Fruit fly (Drosophila melanogaster) Kc167 (cell line): ENCODE results near the gene fliI.

Source experiments
- Myc ChIP-seq: fragments of >200 bp; optimal IDR thresholded peaks from 2 replicates; lab custom pipeline; 2017; ENCODE audit warnings: missing external identifiers
- Sin3A ChIP-seq: fragments of >200 bp; optimal IDR thresholded peaks from 2 replicates; lab custom pipeline; 2018; ENCODE audit warnings: missing external identifiers
- h ChIP-seq: fragments of >200 bp; optimal IDR thresholded peaks from 3 replicates; lab custom pipeline; 2018; ENCODE audit warnings: missing external identifiers
- insv ChIP-seq: fragments of >200 bp; optimal IDR thresholded peaks from 3 replicates; lab custom pipeline; 2018; ENCODE audit warnings: missing external identifiers
- psq ChIP-seq: fragments of >200 bp; optimal IDR thresholded peaks from 2 replicates; lab custom pipeline; 2017; ENCODE audit warnings: missing external identifiers
- ttk ChIP-seq: sonication (Bioruptor generic); optimal IDR thresholded peaks from 2 replicates; lab custom pipeline; 2017; ENCODE audit warnings: missing external identifiers

The fliI gene

DNA sequence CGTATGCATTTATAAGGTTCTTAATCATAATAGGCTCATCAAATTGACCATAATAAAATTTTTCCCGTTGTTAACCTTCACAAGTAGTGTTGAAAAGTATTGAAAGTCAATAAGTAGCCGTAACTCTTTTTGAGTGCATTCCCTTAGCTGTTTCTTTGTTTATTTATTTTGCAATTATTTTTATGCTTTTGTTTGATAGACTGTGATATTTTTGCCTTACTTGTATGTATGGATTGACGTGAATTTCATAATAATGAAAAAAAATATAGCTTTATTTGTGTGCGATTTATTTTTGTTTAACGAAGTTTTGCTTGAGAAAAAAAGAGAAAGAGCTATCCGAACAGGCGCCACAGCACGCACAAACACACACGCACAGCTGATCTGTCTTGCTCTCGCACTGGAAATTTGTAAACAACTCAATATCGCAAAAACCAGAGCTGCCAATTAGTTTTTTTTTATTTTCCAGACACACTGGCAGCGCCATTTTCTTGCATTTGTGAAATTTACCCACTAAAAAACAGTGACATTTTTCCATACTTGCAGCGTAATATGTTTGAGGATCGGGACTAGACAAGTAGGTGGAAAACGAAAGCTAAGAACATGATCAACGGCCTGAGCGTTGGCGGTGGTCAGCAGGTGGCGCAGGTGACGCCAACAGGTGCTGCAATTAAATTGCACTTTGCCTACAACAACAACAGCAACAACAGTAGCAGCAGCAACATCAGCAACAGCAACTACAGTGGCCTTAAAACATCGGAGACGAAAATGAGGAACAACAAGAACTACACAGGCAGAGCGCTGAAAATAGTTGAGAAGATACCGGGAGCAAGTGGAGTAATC, 29.8 kb downstream of the fliI start:
- no peak for TF ChIP-seq Myc (lab: Kevin White, UChicago)
- TF ChIP-seq Sin3A, result no peak
- no peak for TF ChIP-seq h (lab: Kevin White, UChicago)
- no peak for TF ChIP-seq psq
- no peak for TF ChIP-seq ttk (lab: Kevin White, UChicago)
- no peak for TF ChIP-seq insv (lab: Kevin White, UChicago)

DNA sequence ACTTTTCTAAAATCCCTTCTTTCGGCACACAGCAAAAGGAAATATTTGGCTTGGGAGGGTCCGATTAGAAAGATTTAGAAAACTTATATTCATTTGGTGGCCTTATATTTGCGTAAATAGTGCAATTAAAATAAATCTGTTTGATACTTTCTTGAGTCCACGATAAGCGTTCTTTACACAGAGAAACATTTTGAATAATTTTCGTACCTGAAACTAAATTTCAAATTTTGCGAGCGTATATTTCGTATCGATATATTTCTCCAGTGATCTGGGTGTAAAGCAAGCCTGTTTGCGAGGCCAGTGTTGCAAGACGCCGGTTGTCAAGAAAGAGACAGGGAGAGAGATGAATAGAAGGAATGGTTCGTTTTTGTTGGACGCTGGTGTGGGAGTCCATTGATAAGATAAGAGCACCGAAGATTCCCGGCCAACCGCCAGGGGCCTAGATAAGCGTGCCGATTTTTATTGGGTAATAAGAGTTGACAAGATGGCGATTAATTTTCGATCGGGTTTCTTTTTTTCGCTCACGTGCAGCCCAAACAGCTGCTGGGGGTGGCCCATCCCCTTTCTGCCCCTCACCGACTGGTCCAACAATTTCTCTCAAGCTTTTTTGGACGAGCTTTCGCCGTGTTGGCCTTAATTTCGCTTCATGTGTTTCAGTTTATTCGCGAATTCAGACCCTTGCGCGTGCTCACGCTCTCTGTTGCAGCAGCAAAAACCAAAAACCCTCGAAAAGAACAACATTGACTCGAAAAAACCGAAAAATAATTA, 34.3 kb downstream of the fliI start, which contains the start of gene slgA:
Gene slgA, plus strand, starts transcription at position 344 of the 768 bp plus-strand sequence.
- TF ChIP-seq h (lab: Kevin White, UChicago) (no peak), psq (no peak), Myc (lab: Kevin White, UChicago) (no peak), Sin3A (no peak), insv (lab: Kevin White, UChicago) (no peak), ttk (lab: Kevin White, UChicago) (no peak)

DNA sequence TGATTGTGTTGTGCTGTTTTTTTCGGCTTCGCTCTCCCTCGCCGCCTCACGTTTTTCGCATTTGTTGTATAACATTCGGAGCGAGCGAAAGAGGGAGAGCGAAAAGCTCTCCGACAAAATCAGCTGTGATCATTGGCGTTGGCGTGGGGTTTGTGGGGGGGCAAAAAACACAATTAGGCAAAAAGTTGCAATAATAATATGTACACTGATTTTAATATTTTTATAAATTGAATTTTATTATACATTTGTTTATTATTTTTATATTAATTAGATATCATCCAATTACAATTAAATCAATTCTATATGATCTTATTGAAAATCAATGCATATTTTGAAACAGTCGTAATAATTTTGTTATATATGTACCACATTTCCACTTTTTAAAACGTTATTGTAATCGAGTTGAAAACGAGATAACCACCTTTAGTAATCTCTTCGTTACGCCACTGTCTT, 36.1 kb downstream of the fliI start:
- TF ChIP-seq insv (lab: Kevin White, UChicago) (no peak), ttk (lab: Kevin White, UChicago) (no peak), psq (no peak), Myc (lab: Kevin White, UChicago) (no peak), h (lab: Kevin White, UChicago) (no peak), Sin3A (no peak)

DNA sequence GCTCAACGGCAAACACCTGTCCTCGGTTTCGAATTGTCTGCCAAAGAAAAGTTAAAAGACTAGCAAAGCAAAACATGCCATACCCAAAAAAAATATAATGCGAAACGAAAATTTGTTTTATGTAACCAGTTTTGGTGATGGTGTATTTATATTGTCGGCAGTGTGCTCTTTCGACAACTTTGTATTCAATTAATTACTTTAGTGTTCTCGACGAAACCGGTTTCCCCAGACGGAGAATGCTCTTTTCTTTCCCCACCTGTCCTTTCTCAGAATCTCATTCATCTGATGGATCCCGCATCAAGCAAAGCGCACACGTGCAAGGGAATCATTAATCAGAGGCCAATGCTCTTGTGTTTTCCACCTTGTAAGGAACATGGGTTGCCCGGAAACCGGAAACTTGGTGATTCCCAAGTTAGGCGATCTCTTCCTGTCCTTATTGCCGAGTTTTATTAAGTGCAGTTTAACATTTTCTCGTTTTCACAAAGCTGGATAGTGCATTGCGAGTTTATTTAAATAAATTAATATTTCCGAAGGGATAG, 38.9 kb downstream of the fliI start:
- no peak for TF ChIP-seq h (lab: Kevin White, UChicago)
- no peak for TF ChIP-seq insv (lab: Kevin White, UChicago)
- TF ChIP-seq psq, result no peak
- TF ChIP-seq ttk (lab: Kevin White, UChicago), result no peak
- TF ChIP-seq Myc (lab: Kevin White, UChicago), result no peak
- TF ChIP-seq Sin3A, result no peak

DNA sequence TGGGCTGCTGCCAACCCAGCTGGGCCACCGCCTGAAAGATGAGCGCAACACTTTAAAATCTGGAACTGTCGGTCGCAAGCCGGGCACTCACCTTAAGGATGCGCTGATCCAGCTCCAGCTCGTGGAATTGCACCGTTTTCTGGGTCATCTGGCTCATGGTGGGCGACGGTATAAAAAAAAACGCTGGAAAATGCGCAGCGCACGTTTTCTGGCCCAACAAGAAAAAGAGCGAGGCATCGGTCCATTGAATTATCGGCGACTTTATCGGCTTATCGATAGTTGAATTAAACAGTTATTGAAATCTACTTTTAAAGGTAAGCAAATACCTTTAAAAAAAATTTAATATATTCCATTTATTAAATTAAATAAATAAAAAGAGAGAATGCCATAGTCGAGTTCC, 48.2 kb downstream of the fliI start, which contains the start of gene Ddx56:
Gene Ddx56, minus strand, starts transcription at position 252 of the 400 bp plus-strand sequence.
- TF ChIP-seq Myc (lab: Kevin White, UChicago) (no peak), psq (no peak), ttk (lab: Kevin White, UChicago) (no peak), insv (lab: Kevin White, UChicago) (no peak), h (lab: Kevin White, UChicago) (no peak), Sin3A (no peak)

DNA sequence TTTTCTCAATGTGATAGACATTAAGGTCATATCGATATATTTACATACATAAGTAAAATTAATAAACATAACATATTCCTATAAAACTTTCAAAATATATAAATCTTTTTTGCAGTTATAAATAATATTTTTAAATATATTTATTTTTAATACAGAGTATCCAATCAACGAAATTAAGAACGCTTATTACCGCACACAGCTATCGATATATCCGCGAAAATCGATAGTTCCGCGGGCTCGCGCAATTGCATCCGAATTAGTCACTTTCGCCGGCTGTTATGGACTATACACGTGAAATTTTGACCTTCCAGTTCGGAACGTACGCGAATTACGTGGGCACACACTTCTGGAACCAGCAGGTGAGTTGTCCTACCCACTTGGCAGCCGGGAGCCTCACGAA, 49.2 kb downstream of the fliI start, which contains the start of gene mst:
Gene mst, plus strand, starts transcription at position 244 of the 400 bp plus-strand sequence.
- no peak for TF ChIP-seq Sin3A
- TF ChIP-seq ttk (lab: Kevin White, UChicago), result no peak
- no peak for TF ChIP-seq Myc (lab: Kevin White, UChicago)
- no peak for TF ChIP-seq psq
- TF ChIP-seq insv (lab: Kevin White, UChicago), result no peak
- TF ChIP-seq h (lab: Kevin White, UChicago), result no peak
